Worm (Caenorhabditis elegans) whole organism, early embryonic: Measurements from ENCODE around the gene cyp-35B1.

ENCODE experiments used
- B0310.2 ChIP-seq: sonication (generic microtip); optimal IDR thresholded peaks from 2 replicates; lab custom pipeline; 2016; ENCODE audit warnings: mild to moderate bottlenecking, missing genetic modification characterization, missing compliant biosample characterization
- F13C5.2 ChIP-seq: sonication (generic microtip); optimal IDR thresholded peaks from 2 replicates; lab custom pipeline; 2017; ENCODE audit warnings: mild to moderate bottlenecking, missing genetic modification characterization, inconsistent platforms, missing compliant biosample characterization
- aly-1 ChIP-seq: sonication (generic microtip); optimal IDR thresholded peaks from 2 replicates; lab custom pipeline; 2016; ENCODE audit warnings: missing genetic modification characterization, missing compliant biosample characterization
- ama-1 ChIP-seq: fragments of 150-350 bp; optimal IDR thresholded peaks from 2 replicates; lab custom pipeline; 2014
- ceh-13 ChIP-seq: fragments of 200-800 bp; sonication (Bioruptor generic); optimal IDR thresholded peaks from 2 replicates; lab custom pipeline; 2018; ENCODE audit warnings: mild to moderate bottlenecking, missing genetic modification characterization, missing compliant biosample characterization
- ceh-36 ChIP-seq: sonication (generic microtip); optimal IDR thresholded peaks from 2 replicates; lab custom pipeline; 2016; ENCODE audit warnings: missing genetic modification characterization, inconsistent platforms, missing compliant biosample characterization
- ets-7 ChIP-seq: sonication (generic microtip); optimal IDR thresholded peaks from 2 replicates; lab custom pipeline; 2016; ENCODE audit warnings: missing genotype, missing genetic modification characterization, missing compliant biosample characterization
- flt-1 ChIP-seq: fragments of 200-800 bp; sonication (Bioruptor generic); IDR thresholded peaks from 2 replicates; pipeline ENCODE4 v1.3.6; 2022; ENCODE audit warnings: missing genetic modification characterization, missing compliant biosample characterization
- hmbx-1 ChIP-seq: sonication (generic microtip); optimal IDR thresholded peaks from 2 replicates; lab custom pipeline; 2016; ENCODE audit warnings: mild to moderate bottlenecking, missing genetic modification characterization, missing compliant biosample characterization
- hmg-4 ChIP-seq: fragments of 200-800 bp; sonication (Bioruptor generic); optimal IDR thresholded peaks from 2 replicates; lab custom pipeline; 2018; ENCODE audit warnings: mild to moderate bottlenecking, missing genetic modification characterization, missing compliant biosample characterization
- hnd-1 ChIP-seq: sonication (generic microtip); optimal IDR thresholded peaks from 2 replicates; lab custom pipeline; 2016; ENCODE audit warnings: missing genetic modification characterization, missing compliant biosample characterization
- pes-1 ChIP-seq: fragments of 200-800 bp; sonication (Bioruptor generic); IDR thresholded peaks from 2 replicates; pipeline ENCODE4 v1.3.6; 2022; ENCODE audit warnings: missing genetic modification reagents, missing genetic modification characterization, missing compliant biosample characterization
- scrt-1 ChIP-seq: fragments of 200-800 bp; sonication (Bioruptor generic); IDR thresholded peaks from 2 replicates; pipeline ENCODE4 v1.3.6; 2022; ENCODE audit warnings: missing genetic modification characterization, missing compliant biosample characterization
- sea-1 ChIP-seq: fragments of 200-800 bp; sonication (Bioruptor generic); conservative IDR thresholded peaks from 2 replicates; pipeline ENCODE4 v1.3.6; 2022; ENCODE audit warnings: missing genetic modification characterization, missing compliant biosample characterization
- tbx-11 ChIP-seq: fragments of 200-800 bp; sonication (Bioruptor generic); IDR thresholded peaks from 2 replicates; pipeline ENCODE4 v1.3.6; 2022; ENCODE audit warnings: missing genetic modification characterization, missing compliant biosample characterization
- tbx-37 ChIP-seq: fragments of 200-800 bp; sonication (Bioruptor generic); conservative IDR thresholded peaks from 2 replicates; pipeline ENCODE4 v1.3.6; 2022; ENCODE audit warnings: missing genetic modification reagents, missing genetic modification characterization, missing compliant biosample characterization
- tra-4 ChIP-seq: sonication (generic microtip); optimal IDR thresholded peaks from 2 replicates; lab custom pipeline; 2017; ENCODE audit warnings: missing genetic modification characterization, missing compliant biosample characterization

Gene cyp-35B1

DNA sequence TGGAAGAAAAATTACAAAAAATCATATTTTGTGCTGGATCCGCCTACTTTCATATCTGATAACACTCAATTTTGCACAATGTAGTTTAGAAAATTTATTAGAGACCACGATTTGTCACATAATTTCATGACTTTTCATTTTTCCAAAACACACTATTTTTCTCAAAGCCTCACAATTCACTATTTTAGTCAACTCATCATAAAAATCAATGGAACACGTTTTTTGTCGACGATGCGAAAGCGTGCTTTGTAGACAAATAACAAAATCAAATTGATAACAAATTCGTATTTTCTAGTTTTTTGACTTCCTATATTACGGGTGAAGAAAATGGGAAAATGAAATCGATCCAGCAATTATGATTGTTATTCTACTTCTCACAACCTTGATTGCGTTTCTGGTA, 3.0 kb downstream of the cyp-35B1 start, which contains the start of gene cyp-35B2:
Gene cyp-35B2 (plus strand): TSS at position 301 of the 400 bp plus-strand sequence.
- TF ChIP-seq ama-1 (lab: Kevin White, UChicago) (no peak), flt-1 (GFP tag; lab: Robert Waterston, UW) (no peak), F13C5.2 (no peak), pes-1 (GFP tag; lab: Robert Waterston, UW) (no peak), tra-4 (tag; lab: Kevin White, UChicago) (no peak), hmg-4 (GFP tag; lab: Kevin White, UChicago) (no peak), B0310.2 (tag; lab: Kevin White, UChicago) (no peak), ets-7 (tag; lab: Kevin White, UChicago) (no peak), sea-1 (GFP tag; lab: Robert Waterston, UW) (no peak), tbx-11 (GFP tag; lab: Robert Waterston, UW) (no peak), hmbx-1 (no peak)

DNA sequence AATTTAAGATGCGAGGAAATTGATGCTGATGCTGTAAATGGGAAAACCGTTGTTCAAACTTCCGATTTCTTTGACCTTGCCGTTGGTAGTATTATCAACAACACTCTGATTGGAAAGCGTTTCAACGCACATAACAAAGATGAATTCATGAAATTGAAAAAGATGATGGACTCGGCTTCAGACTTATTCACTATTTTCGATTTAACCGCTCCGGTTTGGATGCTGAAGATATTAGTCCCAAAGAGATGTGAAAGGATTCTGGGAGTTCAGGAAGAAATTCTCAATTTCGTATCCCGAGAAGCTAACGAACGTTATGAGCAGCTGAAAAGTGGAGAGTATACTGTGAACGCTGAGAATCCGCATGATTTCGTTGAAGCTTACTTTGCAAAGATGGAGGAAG, 4.5 kb downstream of the cyp-35B1 start:
- TF ChIP-seq ceh-13 (GFP tag; lab: Kevin White, UChicago) = no peak
- no peak for TF ChIP-seq hnd-1 (tag; lab: Kevin White, UChicago)
- TF ChIP-seq pes-1 (GFP tag; lab: Robert Waterston, UW) = no peak

- TF ChIP-seq flt-1 (GFP tag; lab: Robert Waterston, UW) = no peak
- TF ChIP-seq ceh-36 (tag; lab: Kevin White, UChicago) = no peak
- no peak for TF ChIP-seq hmbx-1
- no peak for TF ChIP-seq sea-1 (GFP tag; lab: Robert Waterston, UW)
- no peak for TF ChIP-seq ets-7 (tag; lab: Kevin White, UChicago)
- TF ChIP-seq ama-1 (lab: Kevin White, UChicago) = no peak
- no peak for TF ChIP-seq B0310.2 (tag; lab: Kevin White, UChicago)
- TF ChIP-seq tbx-37 = no peak
- TF ChIP-seq aly-1 (tag; lab: Kevin White, UChicago) = no peak
- no peak for TF ChIP-seq pes-1 (GFP tag; lab: Robert Waterston, UW)
- TF ChIP-seq scrt-1 (GFP tag; lab: Robert Waterston, UW) = no peak
- TF ChIP-seq tbx-11 (GFP tag; lab: Robert Waterston, UW) = no peak
- no peak for TF ChIP-seq ceh-13 (GFP tag; lab: Kevin White, UChicago)
- TF ChIP-seq tra-4 (tag; lab: Kevin White, UChicago) = no peak
- no peak for TF ChIP-seq hnd-1 (tag; lab: Kevin White, UChicago)
- TF ChIP-seq F13C5.2 = no peak
- no peak for TF ChIP-seq hmg-4 (GFP tag; lab: Kevin White, UChicago)
Measured at ce11 chrV:3945053-3945452, 6.2 kb downstream of the cyp-35B1 start, which contains the start of gene cyp-35B3. TSS of gene cyp-35B3 (plus strand) at chrV:3945353.

DNA sequence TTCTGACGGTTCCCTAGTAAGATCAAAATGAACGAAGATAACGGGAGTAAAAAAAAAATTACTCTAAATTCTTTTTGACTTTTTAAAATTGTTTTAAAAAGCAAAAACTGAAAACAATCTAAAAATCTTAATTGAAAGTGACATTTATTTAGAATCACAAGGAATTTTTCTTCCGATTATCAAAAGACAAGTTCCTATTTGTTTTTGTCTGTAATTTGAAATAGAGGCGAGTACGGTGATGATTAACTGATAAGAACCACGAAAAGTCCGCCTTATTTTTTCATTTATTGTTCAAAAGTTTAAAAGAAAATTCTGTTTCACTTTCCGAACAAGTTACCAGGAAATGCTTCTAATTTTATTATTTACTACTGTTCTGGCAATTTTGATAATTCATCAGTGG, 10.9 kb downstream of the cyp-35B1 start, which contains the start of gene dach-1:
Gene dach-1 (plus strand): TSS at position 301 of the 400 bp plus-strand sequence.
- TF ChIP-seq hmbx-1 (no peak), ama-1 (lab: Kevin White, UChicago) (no peak), pes-1 (GFP tag; lab: Robert Waterston, UW) (no peak), tbx-37 (no peak), scrt-1 (GFP tag; lab: Robert Waterston, UW) (no peak), F13C5.2 (no peak), B0310.2 (tag; lab: Kevin White, UChicago) (no peak), ets-7 (tag; lab: Kevin White, UChicago) (no peak), sea-1 (GFP tag; lab: Robert Waterston, UW) (no peak), aly-1 (tag; lab: Kevin White, UChicago) (no peak), hmg-4 (GFP tag; lab: Kevin White, UChicago) (no peak), ceh-13 (GFP tag; lab: Kevin White, UChicago) (no peak), tbx-11 (GFP tag; lab: Robert Waterston, UW) (no peak)

- no peak for TF ChIP-seq sea-1 (GFP tag; lab: Robert Waterston, UW)
- no peak for TF ChIP-seq tbx-11 (GFP tag; lab: Robert Waterston, UW)
- TF ChIP-seq ets-7 (tag; lab: Kevin White, UChicago) = no peak
- TF ChIP-seq tra-4 (tag; lab: Kevin White, UChicago) = no peak
- TF ChIP-seq ceh-13 (GFP tag; lab: Kevin White, UChicago) = no peak
- no peak for TF ChIP-seq pes-1 (GFP tag; lab: Robert Waterston, UW)
Measured at ce11 chrV:3953739-3954138, 14.9 kb downstream of the cyp-35B1 start, which contains the start of gene str-247. TSS of gene str-247 (plus strand) at chrV:3954039.

ce11 chrV:3957608-3958007, 18.8 kb downstream of the cyp-35B1 start, which contains the start of gene cyp-34A5:
TSS of gene cyp-34A5 (minus strand) at chrV:3957708.
- no peak for TF ChIP-seq F13C5.2
- no peak for TF ChIP-seq flt-1 (GFP tag; lab: Robert Waterston, UW)
- TF ChIP-seq scrt-1 (GFP tag; lab: Robert Waterston, UW) = no peak
- TF ChIP-seq aly-1 (tag; lab: Kevin White, UChicago) = no peak
- TF ChIP-seq hmg-4 (GFP tag; lab: Kevin White, UChicago) = no peak
- TF ChIP-seq hmbx-1 = no peak
- no peak for TF ChIP-seq tbx-11 (GFP tag; lab: Robert Waterston, UW)

ce11 chrV:3961235-3961634, 22.4 kb downstream of the cyp-35B1 start, which contains the start of gene cyp-34A6:
TSS of gene cyp-34A6 (minus strand) at chrV:3961335.
- TF ChIP-seq ama-1 (lab: Kevin White, UChicago) (no peak), aly-1 (tag; lab: Kevin White, UChicago) (no peak), pes-1 (GFP tag; lab: Robert Waterston, UW) (no peak), tra-4 (tag; lab: Kevin White, UChicago) (no peak), tbx-11 (GFP tag; lab: Robert Waterston, UW) (no peak), ets-7 (tag; lab: Kevin White, UChicago) (no peak), scrt-1 (GFP tag; lab: Robert Waterston, UW) (no peak), tbx-37 (no peak), sea-1 (GFP tag; lab: Robert Waterston, UW) (no peak), ceh-36 (tag; lab: Kevin White, UChicago) (no peak), hmbx-1 (no peak), F13C5.2 (no peak), ceh-13 (GFP tag; lab: Kevin White, UChicago) (no peak), B0310.2 (tag; lab: Kevin White, UChicago) (no peak), hnd-1 (tag; lab: Kevin White, UChicago) (no peak), hmg-4 (GFP tag; lab: Kevin White, UChicago) (no peak), flt-1 (GFP tag; lab: Robert Waterston, UW) (no peak)
